Worm (Caenorhabditis elegans) whole organism, early embryonic: ENCODE results near the gene gcc-2.

ENCODE experiments used
- aly-1 ChIP-seq: sonication (generic microtip); optimal IDR thresholded peaks from 2 replicates; lab custom pipeline; 2016; ENCODE audit warnings: missing genetic modification characterization, missing compliant biosample characterization
- ama-1 ChIP-seq: fragments of 150-350 bp; optimal IDR thresholded peaks from 2 replicates; lab custom pipeline; 2014
- pes-1 ChIP-seq: fragments of 200-800 bp; sonication (Bioruptor generic); IDR thresholded peaks from 2 replicates; pipeline ENCODE4 v1.3.6; 2022; ENCODE audit warnings: missing genetic modification reagents, missing genetic modification characterization, missing compliant biosample characterization
- tbx-11 ChIP-seq: fragments of 200-800 bp; sonication (Bioruptor generic); IDR thresholded peaks from 2 replicates; pipeline ENCODE4 v1.3.6; 2022; ENCODE audit warnings: missing genetic modification characterization, missing compliant biosample characterization
- tbx-37 ChIP-seq: fragments of 200-800 bp; sonication (Bioruptor generic); conservative IDR thresholded peaks from 2 replicates; pipeline ENCODE4 v1.3.6; 2022; ENCODE audit warnings: missing genetic modification reagents, missing genetic modification characterization, missing compliant biosample characterization

DNA sequence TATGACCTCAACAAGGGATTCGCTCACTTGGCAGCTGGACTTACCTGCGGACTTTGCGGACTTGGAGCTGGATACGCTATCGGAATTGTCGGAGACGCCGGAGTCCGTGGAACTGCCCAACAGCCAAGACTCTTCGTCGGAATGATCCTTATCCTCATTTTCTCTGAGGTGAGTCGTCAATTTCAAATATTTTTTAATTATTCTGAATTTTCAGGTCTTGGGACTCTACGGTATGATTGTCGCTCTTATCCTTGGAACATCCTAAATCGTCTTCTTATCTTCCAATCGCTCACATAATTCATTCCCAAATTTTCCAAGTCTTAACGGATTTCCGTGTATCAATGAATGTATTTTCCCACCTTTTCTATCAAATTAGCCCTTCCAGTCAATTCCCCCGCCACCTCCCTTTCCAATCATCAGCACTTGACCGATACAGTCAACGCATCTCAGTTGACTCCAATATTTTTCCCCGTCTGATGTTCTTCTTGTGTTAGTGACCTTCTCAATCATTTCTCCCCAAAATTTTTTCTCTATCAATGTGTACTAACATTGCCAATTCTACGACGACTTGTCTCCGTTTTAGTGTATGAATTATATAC is 20.6 kb upstream of the gcc-2 start, which contains the start of gene R10E11.6:
- no peak for TF ChIP-seq tbx-37
- TF ChIP-seq aly-1 (tag; lab: Kevin White, UChicago) = no peak
- TF ChIP-seq tbx-11 (GFP tag; lab: Robert Waterston, UW) = no peak
- no peak for TF ChIP-seq ama-1 (lab: Kevin White, UChicago)
- no peak for TF ChIP-seq pes-1
